Worm (Caenorhabditis elegans) whole organism, L4/young adult: ENCODE results near the gene C54F6.15.

Experiments
- W03F9.2 ChIP-seq: fragments of 150-350 bp; optimal IDR thresholded peaks from 2 replicates; lab custom pipeline; 2014; ENCODE audit warnings: missing biosample characterization, missing genetic modification characterization
- him-1 ChIP-seq: sonication (generic microtip); optimal IDR thresholded peaks from 2 replicates; lab custom pipeline; 2016; ENCODE audit warnings: missing genotype, missing genetic modification reagents, missing genetic modification characterization, missing compliant biosample characterization

DNA sequence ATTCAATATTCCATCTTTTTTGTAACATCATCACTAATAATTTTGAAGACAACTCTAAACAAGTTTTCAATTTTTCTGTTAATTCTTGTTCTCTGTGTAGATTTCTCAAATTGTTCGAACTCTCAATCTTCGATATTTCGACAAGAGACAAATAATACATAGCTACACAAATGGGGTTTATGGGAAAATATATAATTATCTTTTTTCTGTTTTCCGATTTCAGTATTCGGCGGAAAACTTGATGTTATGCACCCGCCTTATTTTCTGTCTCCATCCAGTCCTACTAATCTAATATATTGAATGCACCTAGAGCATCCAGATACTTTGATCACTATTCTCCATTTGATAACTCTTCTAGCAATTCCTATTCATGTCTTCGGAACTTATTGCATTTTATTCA is 16.8 kb upstream of the C54F6.15 start, which contains the start of gene srh-268:
- TF ChIP-seq W03F9.2 (tag; lab: Kevin White, UChicago) = no peak
- no peak for TF ChIP-seq him-1
